Fruit fly (Drosophila melanogaster) Kc167 (cell line): ENCODE results near the gene hd.

ENCODE experiments used
- Myc ChIP-seq: fragments of >200 bp; optimal IDR thresholded peaks from 2 replicates; lab custom pipeline; 2017; ENCODE audit warnings: missing external identifiers
- Sin3A ChIP-seq: fragments of >200 bp; optimal IDR thresholded peaks from 2 replicates; lab custom pipeline; 2018; ENCODE audit warnings: missing external identifiers
- h ChIP-seq: fragments of >200 bp; optimal IDR thresholded peaks from 3 replicates; lab custom pipeline; 2018; ENCODE audit warnings: missing external identifiers
- insv ChIP-seq: fragments of >200 bp; optimal IDR thresholded peaks from 3 replicates; lab custom pipeline; 2018; ENCODE audit warnings: missing external identifiers
- psq ChIP-seq: fragments of >200 bp; optimal IDR thresholded peaks from 2 replicates; lab custom pipeline; 2017; ENCODE audit warnings: missing external identifiers
- ttk ChIP-seq: sonication (Bioruptor generic); optimal IDR thresholded peaks from 2 replicates; lab custom pipeline; 2017; ENCODE audit warnings: missing external identifiers

DNA sequence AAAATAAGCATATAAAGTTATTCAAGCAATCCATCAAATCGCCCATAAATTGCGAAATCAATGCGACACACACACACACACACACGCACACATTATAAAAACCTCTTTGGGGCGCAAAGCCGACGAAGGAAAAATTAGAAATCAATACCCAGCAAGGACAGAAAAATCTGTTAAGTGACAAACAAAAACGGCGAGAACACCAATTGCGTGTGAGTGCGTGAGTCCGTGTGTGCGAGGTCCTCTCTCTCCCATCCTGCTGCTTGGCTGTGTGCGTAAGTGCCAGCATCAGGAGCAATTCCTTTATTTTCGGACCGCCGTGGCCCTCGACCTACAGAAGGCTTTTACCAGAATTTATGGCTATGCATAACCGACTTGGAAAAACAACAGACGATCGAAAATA, 37.5 kb upstream of the hd start, which contains the start of gene Orco:
- TF ChIP-seq insv (lab: Kevin White, UChicago) (no peak), Myc (lab: Kevin White, UChicago) (no peak), h (lab: Kevin White, UChicago) (no peak), Sin3A (lab: Kevin White, UChicago) (no peak), psq (lab: Kevin White, UChicago) (no peak), ttk (no peak)
